Worm (Caenorhabditis elegans): ENCODE data around the gene K05F1.13.

DNA sequence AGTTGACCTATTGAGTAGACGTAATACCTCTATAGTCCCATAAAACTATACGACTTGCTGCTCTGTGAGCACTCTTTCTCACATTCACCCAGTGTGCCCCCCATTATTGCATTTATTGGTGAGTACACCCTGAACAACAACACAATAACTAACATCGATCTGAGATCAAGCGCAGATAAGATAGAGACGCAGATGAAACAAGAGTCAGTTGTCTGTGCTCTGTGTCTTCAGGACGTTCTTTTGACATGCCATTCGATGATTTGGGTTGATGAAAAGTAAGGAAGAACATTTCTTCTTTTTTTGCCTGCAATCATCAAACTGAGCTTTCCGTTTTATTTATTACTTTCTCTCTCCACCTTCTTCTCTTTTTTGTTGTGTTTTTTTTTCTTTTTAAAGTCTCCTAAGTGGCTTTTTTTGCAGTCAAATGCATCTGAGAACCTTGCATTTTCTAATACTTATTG is 1.4 kb downstream of the K05F1.13 start, which contains the start of gene lect-2:
- TF ChIP-seq cog-1 (tag; optimal IDR thresholded peaks at IDR 0.05) (no peak), tab-1 (GFP tag; IDR thresholded peaks at IDR 0.05) (no peak), flt-1 (GFP tag; IDR thresholded peaks at IDR 0.05) (no peak), med-1 (GFP tag; optimal IDR thresholded peaks at IDR 0.05; ENCODE audit: insufficient read depth) (no peak)

Data from whole organism, midembryonic.